Fruit fly (Drosophila melanogaster) whole organism, embryonic: ENCODE results near the gene CG8509.

Experiments used
- Aef1 ChIP-seq: fragments of 200-800 bp; sonication (Bioruptor generic); IDR thresholded peaks from 3 replicates; pipeline ENCODE4 v1.3.6; 2022; ENCODE audit warnings: missing biosample characterization, missing genetic modification characterization
- B-H2 ChIP-seq: fragments of 200-800 bp; sonication (Bioruptor generic); optimal IDR thresholded peaks from 2 replicates; lab custom pipeline; 2018; ENCODE audit warnings: missing biosample characterization, mild to moderate bottlenecking, missing genetic modification characterization
- Bgb ChIP-seq: fragments of 200-800 bp; sonication (Bioruptor generic); IDR thresholded peaks from 2 replicates; pipeline ENCODE4 v1.3.6; 2022; ENCODE audit warnings: missing biosample characterization, missing genetic modification characterization; ENCODE audit not compliant: partially characterized antibody
- CG1024 ChIP-seq: fragments of 200-800 bp; sonication (Bioruptor generic); IDR thresholded peaks from 2 replicates; pipeline ENCODE4 v1.3.6; 2022; ENCODE audit warnings: missing biosample characterization, missing genetic modification characterization
- CG10267 ChIP-seq: fragments of 200-800 bp; sonication (Bioruptor generic); optimal IDR thresholded peaks from 2 replicates; lab custom pipeline; 2018; ENCODE audit warnings: missing biosample characterization, mild to moderate bottlenecking, missing genetic modification characterization, moderate library complexity
- CG11247 ChIP-seq: fragments of 200-800 bp; sonication (Bioruptor generic); IDR thresholded peaks from 2 replicates; pipeline ENCODE4 v1.3.6; 2022; ENCODE audit warnings: missing biosample characterization, missing genetic modification characterization
- CG1233 ChIP-seq: fragments of 200-800 bp; sonication (Bioruptor generic); optimal IDR thresholded peaks from 4 replicates; lab custom pipeline; 2018; ENCODE audit warnings: missing biosample characterization, mild to moderate bottlenecking, missing genetic modification characterization
- CG13775 ChIP-seq: fragments of 200-800 bp; sonication (Bioruptor generic); optimal IDR thresholded peaks from 3 replicates; lab custom pipeline; 2017; ENCODE audit warnings: missing biosample characterization, mild to moderate bottlenecking, missing genetic modification characterization
- CG15479 ChIP-seq: fragments of 200-800 bp; sonication (Bioruptor generic); optimal IDR thresholded peaks from 3 replicates; lab custom pipeline; 2019; ENCODE audit warnings: missing biosample characterization, mild to moderate bottlenecking, missing genetic modification characterization, moderate library complexity
- CG17829 ChIP-seq: fragments of 200-800 bp; optimal IDR thresholded peaks from 2 replicates; lab custom pipeline; 2019; ENCODE audit warnings: missing biosample characterization, mild to moderate bottlenecking, missing genetic modification characterization, moderate library complexity
- CG2116 ChIP-seq: fragments of 200-800 bp; sonication (Bioruptor generic); optimal IDR thresholded peaks from 3 replicates; lab custom pipeline; 2018; ENCODE audit warnings: missing biosample characterization, mild to moderate bottlenecking, missing genetic modification characterization
- CG2202 ChIP-seq: fragments of 200-800 bp; sonication (Bioruptor generic); optimal IDR thresholded peaks from 2 replicates; lab custom pipeline; 2018; ENCODE audit warnings: missing biosample characterization, mild to moderate bottlenecking, missing genetic modification characterization
- CG2889 ChIP-seq: fragments of 200-800 bp; sonication (Bioruptor generic); IDR thresholded peaks from 3 replicates; pipeline ENCODE4 v1.3.6; 2022; ENCODE audit warnings: missing biosample characterization, missing genetic modification characterization
- CG3281 ChIP-seq: fragments of 200-800 bp; sonication (Bioruptor generic); optimal IDR thresholded peaks from 3 replicates; lab custom pipeline; 2017; ENCODE audit warnings: missing biosample characterization, mild to moderate bottlenecking, missing genetic modification characterization
- CG4328 ChIP-seq: fragments of 200-800 bp; sonication (Bioruptor generic); optimal IDR thresholded peaks from 3 replicates; lab custom pipeline; 2017; ENCODE audit warnings: missing biosample characterization, missing genetic modification reagents, missing genetic modification characterization
- CG4617 ChIP-seq: fragments of 200-800 bp; sonication (Bioruptor generic); optimal IDR thresholded peaks from 3 replicates; lab custom pipeline; 2016; ENCODE audit warnings: missing biosample characterization, missing genetic modification characterization, borderline replicate concordance
- CG6813 ChIP-seq: fragments of 200-800 bp; sonication (Bioruptor generic); optimal IDR thresholded peaks from 2 replicates; lab custom pipeline; 2017; ENCODE audit warnings: missing biosample characterization, missing genetic modification characterization, mild to moderate bottlenecking, moderate library complexity, missing genetic modification reagents
- CG8290 ChIP-seq, 3 experiments: fragments of 200-800 bp; sonication (Bioruptor generic); optimal IDR thresholded peaks; 2 replicates each; lab custom pipeline; 2016 to 2019; ENCODE audit warnings: missing biosample characterization in 3 of 3, missing genetic modification characterization in 3 of 3, mild to moderate bottlenecking in 2 of 3, moderate library complexity in 1 of 3
- CG9215 ChIP-seq: fragments of 200-800 bp; sonication (Bioruptor generic); IDR thresholded peaks from 2 replicates; pipeline ENCODE4 v1.3.6; 2022; ENCODE audit warnings: missing biosample characterization, missing genetic modification characterization
- CG9437 ChIP-seq: fragments of 200-800 bp; sonication (Bioruptor generic); optimal IDR thresholded peaks from 2 replicates; lab custom pipeline; 2018; ENCODE audit warnings: missing biosample characterization, mild to moderate bottlenecking, missing genetic modification characterization
- D ChIP-seq, 2 experiments: fragments of 200-800 bp in 1 of 2; fragments of >200 bp in 1 of 2; sonication (Bioruptor generic) in 1 of 2; optimal IDR thresholded peaks; 2 replicates in 1 of 2; 3 replicates in 1 of 2; lab custom pipeline; 2017; ENCODE audit warnings: mild to moderate bottlenecking in 1 of 2, missing biosample characterization in 1 of 2, missing genetic modification characterization in 1 of 2, missing genetic modification reagents in 1 of 2
- Dbx ChIP-seq: fragments of 200-800 bp; sonication (Bioruptor generic); IDR thresholded peaks from 3 replicates; pipeline ENCODE4 v1.3.6; 2022; ENCODE audit warnings: missing biosample characterization, missing genetic modification characterization
- Dek ChIP-seq: fragments of 200-800 bp; sonication (Bioruptor generic); optimal IDR thresholded peaks from 3 replicates; lab custom pipeline; 2019; ENCODE audit warnings: missing biosample characterization, mild to moderate bottlenecking, missing genetic modification characterization, moderate library complexity
- Drgx ChIP-seq: fragments of 200-800 bp; sonication (Bioruptor generic); IDR thresholded peaks from 2 replicates; pipeline ENCODE4 v1.3.6; 2022; ENCODE audit warnings: missing biosample characterization, missing genetic modification characterization
- E2f1 ChIP-seq: fragments of 200-800 bp; sonication (Bioruptor generic); IDR thresholded peaks from 2 replicates; pipeline ENCODE4 v1.3.6; 2022; ENCODE audit warnings: missing biosample characterization, missing genetic modification characterization
- HLHmδ ChIP-seq: fragments of 200-800 bp; sonication (Bioruptor generic); optimal IDR thresholded peaks from 2 replicates; lab custom pipeline; 2018; ENCODE audit warnings: missing biosample characterization, mild to moderate bottlenecking, missing genetic modification characterization, moderate library complexity
- HmgZ ChIP-seq: fragments of 200-800 bp; sonication (Bioruptor generic); optimal IDR thresholded peaks from 2 replicates; lab custom pipeline; 2018; ENCODE audit warnings: missing biosample characterization, mild to moderate bottlenecking, missing genetic modification characterization
- MESR4 ChIP-seq: fragments of 200-800 bp; sonication (Bioruptor generic); optimal IDR thresholded peaks from 2 replicates; lab custom pipeline; 2018; ENCODE audit warnings: missing biosample characterization, mild to moderate bottlenecking, missing genetic modification characterization, moderate library complexity
- Mrtf ChIP-seq: fragments of 200-800 bp; sonication (Bioruptor generic); IDR thresholded peaks from 3 replicates; pipeline ENCODE4 v1.3.6; 2022; ENCODE audit warnings: missing biosample characterization, missing genetic modification characterization
- NFAT ChIP-seq: fragments of 200-800 bp; sonication (Bioruptor generic); IDR thresholded peaks from 2 replicates; pipeline ENCODE4 v1.3.6; 2022; ENCODE audit warnings: missing biosample characterization, missing genetic modification characterization
- Ravus ChIP-seq: fragments of 200-800 bp; sonication (Bioruptor generic); IDR thresholded peaks from 2 replicates; pipeline ENCODE4 v1.3.6; 2022; ENCODE audit warnings: missing biosample characterization, missing genetic modification characterization
- Rfx ChIP-seq: fragments of 200-800 bp; sonication (Bioruptor generic); IDR thresholded peaks from 2 replicates; pipeline ENCODE4 v1.3.6; 2022; ENCODE audit warnings: missing biosample characterization, missing genetic modification characterization
- Sry-β ChIP-seq: fragments of 200-800 bp; sonication (Bioruptor generic); optimal IDR thresholded peaks from 2 replicates; lab custom pipeline; 2018; ENCODE audit warnings: missing biosample characterization, mild to moderate bottlenecking, missing genetic modification characterization, moderate library complexity
- Trl ChIP-seq, 3 experiments: fragments of >200 bp in 2 of 3; fragments of 200-800 bp in 1 of 3; sonication (Bioruptor generic) in 1 of 3; optimal IDR thresholded peaks; 2 replicates in 1 of 3; 3 replicates in 2 of 3; lab custom pipeline; 2016 to 2017; ENCODE audit warnings: missing biosample characterization in 1 of 3, missing genetic modification characterization in 1 of 3
- ash1 ChIP-seq: fragments of 200-800 bp; sonication (Bioruptor generic); optimal IDR thresholded peaks from 2 replicates; lab custom pipeline; 2018; ENCODE audit warnings: missing biosample characterization, mild to moderate bottlenecking, missing genetic modification characterization
- bigmax ChIP-seq: fragments of 200-800 bp; sonication (Bioruptor generic); optimal IDR thresholded peaks from 2 replicates; lab custom pipeline; 2018; ENCODE audit warnings: missing biosample characterization, mild to moderate bottlenecking, missing genetic modification characterization
- disco-r ChIP-seq: fragments of 200-800 bp; sonication (Bioruptor generic); optimal IDR thresholded peaks from 2 replicates; lab custom pipeline; 2016; ENCODE audit warnings: missing biosample characterization, missing genetic modification characterization
- ewg ChIP-seq: fragments of 200-800 bp; sonication (Bioruptor generic); optimal IDR thresholded peaks from 3 replicates; lab custom pipeline; 2017; ENCODE audit warnings: mild to moderate bottlenecking, missing biosample characterization, missing genetic modification reagents, missing genetic modification characterization
- grn ChIP-seq: fragments of 200-800 bp; sonication (Bioruptor generic); optimal IDR thresholded peaks from 3 replicates; lab custom pipeline; 2017; ENCODE audit warnings: missing biosample characterization, missing genetic modification characterization
- gro ChIP-seq: fragments of 200-800 bp; sonication (Bioruptor generic); optimal IDR thresholded peaks from 2 replicates; lab custom pipeline; 2016; ENCODE audit warnings: missing biosample characterization, missing genetic modification characterization
- kni ChIP-seq: fragments of 200-800 bp; sonication (Bioruptor generic); optimal IDR thresholded peaks from 3 replicates; lab custom pipeline; 2017; ENCODE audit warnings: mild to moderate bottlenecking, missing biosample characterization, missing genetic modification reagents, missing genetic modification characterization
- lola ChIP-seq, 3 experiments: fragments of >200 bp in 2 of 3; fragments of 200-800 bp in 1 of 3; sonication (Bioruptor generic) in 1 of 3; optimal IDR thresholded peaks; 2 replicates each; lab custom pipeline; 2017 to 2019; ENCODE audit warnings: missing biosample characterization in 3 of 3, missing genetic modification characterization in 3 of 3, mild to moderate bottlenecking in 1 of 3, moderate library complexity in 1 of 3
- p53 ChIP-seq: fragments of 200-800 bp; sonication (Bioruptor generic); optimal IDR thresholded peaks from 2 replicates; lab custom pipeline; 2016; ENCODE audit warnings: missing biosample characterization, missing genetic modification characterization
- pfk ChIP-seq: fragments of 200-800 bp; sonication (Bioruptor generic); optimal IDR thresholded peaks from 2 replicates; lab custom pipeline; 2018; ENCODE audit warnings: missing biosample characterization, mild to moderate bottlenecking, missing genetic modification characterization, moderate library complexity
- pita ChIP-seq: fragments of 200-800 bp; sonication (Bioruptor generic); optimal IDR thresholded peaks from 2 replicates; lab custom pipeline; 2017; ENCODE audit warnings: missing biosample characterization, mild to moderate bottlenecking, missing genetic modification characterization
- sd ChIP-seq: fragments of 200-800 bp; sonication (Bioruptor generic); optimal IDR thresholded peaks from 3 replicates; lab custom pipeline; 2018; ENCODE audit warnings: missing biosample characterization, mild to moderate bottlenecking, missing genetic modification characterization, moderate library complexity
- tin ChIP-seq: fragments of 200-800 bp; sonication (Bioruptor generic); optimal IDR thresholded peaks from 3 replicates; lab custom pipeline; 2016; ENCODE audit warnings: missing biosample characterization, missing genetic modification characterization
- unc-4 ChIP-seq: fragments of 200-800 bp; sonication (Bioruptor generic); IDR thresholded peaks from 2 replicates; pipeline ENCODE4 v1.3.6; 2022; ENCODE audit warnings: missing biosample characterization, missing genetic modification characterization; ENCODE audit not compliant: partially characterized antibody
- wek ChIP-seq: fragments of 200-800 bp; sonication (Bioruptor generic); optimal IDR thresholded peaks from 3 replicates; lab custom pipeline; 2018; ENCODE audit warnings: missing biosample characterization, mild to moderate bottlenecking, missing genetic modification characterization, moderate library complexity

The CG8509 gene

dm6 chrX:15762723-15763122 is 46.6 kb upstream of the CG8509 start, which contains the start of gene Polr3A (continued):
- TF ChIP-seq disco-r (GFP tag; lab: Kevin White, UChicago) (no peak), CG2889 (GFP tag; lab: Robert Waterston, UW) (no peak), Mrtf (GFP tag; lab: Robert Waterston, UW) (no peak), HLHmδ (GFP tag; lab: Kevin White, UChicago) (no peak), gro (GFP tag; lab: Kevin White, UChicago) (no peak), MESR4 (GFP tag; lab: Kevin White, UChicago) (peak; percentile 39), pita (GFP tag; lab: Kevin White, UChicago) (no peak), CG8290 (GFP tag; optimal IDR thresholded peaks at IDR 0.05; lab: Kevin White, UChicago) (no peak), CG8290 (tag; optimal IDR thresholded peaks at IDR 0.05; lab: Kevin White, UChicago) (no peak), CG4617 (GFP tag; lab: Kevin White, UChicago) (peak; percentile 29), wek (GFP tag; lab: Kevin White, UChicago) (no peak), ewg (GFP tag; lab: Kevin White, UChicago) (no peak), Sry-β (GFP tag; lab: Kevin White, UChicago) (no peak), CG1233 (GFP tag; lab: Kevin White, UChicago) (no peak), CG15479 (GFP tag; lab: Kevin White, UChicago) (no peak), p53 (GFP tag; lab: Kevin White, UChicago) (no peak), CG4328 (GFP tag; lab: Kevin White, UChicago) (no peak), CG9437 (GFP tag; lab: Kevin White, UChicago) (peak; percentile 41), CG6813 (GFP tag; lab: Kevin White, UChicago) (no peak), E2f1 (GFP tag; lab: Robert Waterston, UW) (no peak), CG2116 (peak; percentile 49), CG13775 (GFP tag; lab: Kevin White, UChicago) (no peak), B-H2 (GFP tag; lab: Kevin White, UChicago) (no peak), HmgZ (peak; percentile 11), sd (tag; lab: Kevin White, UChicago) (no peak), Bgb (GFP tag; lab: Robert Waterston, UW) (peak; percentile 70), ash1 (GFP tag; lab: Kevin White, UChicago) (no peak), bigmax (GFP tag; lab: Kevin White, UChicago) (no peak), CG3281 (GFP tag; lab: Kevin White, UChicago) (no peak), Trl (optimal IDR thresholded peaks at IDR 0.05; lab: Kevin White, UChicago) (no peak), Trl (GFP tag; optimal IDR thresholded peaks at IDR 0.05; lab: Kevin White, UChicago) (no peak), unc-4 (GFP tag; lab: Robert Waterston, UW) (peak; percentile 61; the same call in 1 of the 2 replicates), CG10267 (tag; lab: Kevin White, UChicago) (peak; percentile 5), NFAT (GFP tag; lab: Robert Waterston, UW) (no peak), D (optimal IDR thresholded peaks at IDR 0.05; lab: Kevin White, UChicago) (no peak), D (GFP tag; optimal IDR thresholded peaks at IDR 0.05; lab: Kevin White, UChicago) (no peak), grn (no peak), CG2202 (no peak), Dbx (GFP tag; lab: Robert Waterston, UW) (no peak), Aef1 (no peak), CG11247 (GFP tag; lab: Robert Waterston, UW) (no peak), Drgx (no peak), lola (GFP tag; optimal IDR thresholded peaks at IDR 0.05; lab: Kevin White, UChicago) (no peak), Ravus (GFP tag; lab: Robert Waterston, UW) (no peak), tin (no peak), kni (GFP tag; lab: Kevin White, UChicago) (no peak), pfk (GFP tag; lab: Kevin White, UChicago) (peak; percentile 82), CG17829 (tag; lab: Kevin White, UChicago) (no peak), Dek (tag; lab: Kevin White, UChicago) (no peak), CG9215 (GFP tag; lab: Robert Waterston, UW) (no peak), Rfx (0 out of 2 replicates have a peak, but pooled peaks have one; percentile 31), CG1024 (GFP tag; lab: Robert Waterston, UW) (no peak)
